Worm (Caenorhabditis elegans) whole organism, late embryonic: ENCODE results near the gene srj-33.

Experiments used
- C08G9.2 ChIP-seq: sonication (generic microtip); optimal IDR thresholded peaks from 2 replicates; lab custom pipeline; 2016; ENCODE audit warnings: mild to moderate bottlenecking, missing genetic modification characterization, moderate library complexity, missing compliant biosample characterization
- F13H6.1 ChIP-seq: sonication (generic microtip); optimal IDR thresholded peaks from 2 replicates; lab custom pipeline; 2016; ENCODE audit warnings: missing genetic modification characterization, missing compliant biosample characterization
- ama-1 ChIP-seq: fragments of 150-350 bp; optimal IDR thresholded peaks from 2 replicates; lab custom pipeline; 2014
- ceh-24 ChIP-seq: sonication (generic microtip); optimal IDR thresholded peaks from 2 replicates; lab custom pipeline; 2016; ENCODE audit warnings: mild to moderate bottlenecking, missing genetic modification characterization, missing compliant biosample characterization
- ceh-45 ChIP-seq: fragments of 200-800 bp; sonication (Bioruptor generic); IDR thresholded peaks from 2 replicates; pipeline ENCODE4 v1.3.6; 2022; ENCODE audit warnings: missing genetic modification reagents, missing genetic modification characterization, missing compliant biosample characterization
- fax-1 ChIP-seq: sonication (generic microtip); optimal IDR thresholded peaks from 2 replicates; lab custom pipeline; 2016; ENCODE audit warnings: missing genotype, missing genetic modification characterization, missing compliant biosample characterization
- hlh-13 ChIP-seq: fragments of 200-800 bp; sonication (Bioruptor generic); optimal IDR thresholded peaks from 2 replicates; lab custom pipeline; 2018; ENCODE audit warnings: mild to moderate bottlenecking, missing genetic modification characterization, missing compliant biosample characterization
- nhr-11 ChIP-seq: fragments of 150-350 bp; optimal IDR thresholded peaks from 2 replicates; lab custom pipeline; 2014; ENCODE audit warnings: missing biosample characterization, missing genetic modification characterization
- pha-4 ChIP-seq: fragments of 150-350 bp; optimal IDR thresholded peaks from 2 replicates; lab custom pipeline; 2018; ENCODE audit warnings: missing biosample characterization, missing genetic modification reagents, missing genetic modification characterization
- pqm-1 ChIP-seq: sonication (generic microtip); optimal IDR thresholded peaks from 2 replicates; lab custom pipeline; 2016; ENCODE audit warnings: missing genetic modification characterization, missing compliant biosample characterization
- pros-1 ChIP-seq: fragments of 150-350 bp; optimal IDR thresholded peaks from 2 replicates; lab custom pipeline; 2014; ENCODE audit warnings: missing biosample characterization, missing genetic modification reagents, missing genetic modification characterization
- unc-3 ChIP-seq, 2 experiments: fragments of 200-800 bp in 1 of 2; sonication (Bioruptor generic) in 1 of 2; sonication (generic microtip) in 1 of 2; conservative IDR thresholded peaks in 1 of 2; optimal IDR thresholded peaks in 1 of 2; 2 replicates each; pipeline versions ENCODE4 v1.3.6 to Lab custom; 2016 to 2022; ENCODE audit warnings: missing compliant biosample characterization in 2 of 2, missing genetic modification characterization in 2 of 2, missing genetic modification reagents in 1 of 2
- unc-55 ChIP-seq: sonication (generic microtip); optimal IDR thresholded peaks from 2 replicates; lab custom pipeline; 2017; ENCODE audit warnings: missing biosample characterization, missing genetic modification reagents, missing genetic modification characterization
- zip-5 ChIP-seq: sonication (generic microtip); optimal IDR thresholded peaks from 2 replicates; lab custom pipeline; 2016; ENCODE audit warnings: missing genetic modification characterization, missing compliant biosample characterization

DNA sequence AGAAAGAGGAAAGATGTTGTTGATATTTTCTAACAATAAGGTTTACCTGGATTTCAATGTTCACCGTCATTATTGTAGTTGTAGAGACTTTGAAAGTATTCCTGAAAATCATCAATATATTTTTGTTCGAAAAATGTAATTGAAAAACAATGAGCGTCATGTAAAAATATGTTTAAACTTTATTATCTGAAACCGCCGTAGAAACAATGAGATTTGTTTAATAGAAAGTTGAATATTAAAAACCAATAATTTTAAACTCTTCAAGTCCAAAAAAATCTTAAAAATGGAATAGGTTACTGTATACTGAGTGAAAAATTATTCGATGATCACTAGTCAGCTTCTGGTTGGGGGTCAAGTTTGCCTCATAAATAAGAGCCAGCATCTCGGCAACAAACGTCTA lies 20.9 kb upstream of the srj-33 start, which contains the start of gene anmt-3:
- no peak for TF ChIP-seq hlh-13 (GFP tag; lab: Kevin White, UChicago)
- no peak for TF ChIP-seq nhr-11 (tag; lab: Kevin White, UChicago)
- no peak for TF ChIP-seq unc-3 (GFP tag; conservative IDR thresholded peaks at IDR 0.05; lab: Robert Waterston, UW)
- TF ChIP-seq unc-3 (tag; optimal IDR thresholded peaks at IDR 0.05; lab: Kevin White, UChicago): no peak
- no peak for TF ChIP-seq ceh-24 (tag; lab: Kevin White, UChicago)
- TF ChIP-seq ceh-45 (GFP tag; lab: Robert Waterston, UW): no peak
- TF ChIP-seq pros-1 (tag; lab: Kevin White, UChicago): no peak
- TF ChIP-seq F13H6.1 (tag; lab: Kevin White, UChicago): no peak
- TF ChIP-seq pha-4: no peak
- no peak for TF ChIP-seq fax-1
- no peak for TF ChIP-seq ama-1 (lab: Kevin White, UChicago)
- TF ChIP-seq C08G9.2: no peak
- no peak for TF ChIP-seq unc-55 (GFP tag; lab: Kevin White, UChicago)
- TF ChIP-seq pqm-1 (tag; lab: Kevin White, UChicago): no peak
- no peak for TF ChIP-seq zip-5 (tag; lab: Kevin White, UChicago)
